Worm (Caenorhabditis elegans): ENCODE results near the gene srx-114.

srx-114 gene

ce11 chrII:5412467-5412866, 20.5 kb downstream of the srx-114 start, which contains the start of the genes EEED8.13 and EEED8.18:
Gene EEED8.13 (minus strand): TSS chrII:5412567.
Gene EEED8.18 (minus strand): TSS chrII:5412610.
- TF ChIP-seq snpc-4 (tag; optimal IDR thresholded peaks at IDR 0.05) (no peak), zip-8 (tag; optimal IDR thresholded peaks at IDR 0.05) (peak; percentile 32)

- TF ChIP-seq M03D4.4 (tag; optimal IDR thresholded peaks at IDR 0.05): no peak
- no peak for TF ChIP-seq drap-1 (GFP tag; optimal IDR thresholded peaks at IDR 0.05)
- no peak for TF ChIP-seq elt-3 (tag; optimal IDR thresholded peaks at IDR 0.05)
- no peak for TF ChIP-seq tbx-8 (GFP tag; optimal IDR thresholded peaks at IDR 0.05)
- no peak for TF ChIP-seq blmp-1 (tag; optimal IDR thresholded peaks at IDR 0.05)
- TF ChIP-seq ceh-39 (tag; optimal IDR thresholded peaks at IDR 0.05): no peak
- TF ChIP-seq bed-3 (GFP tag; optimal IDR thresholded peaks at IDR 0.05): no peak
- TF ChIP-seq nhr-237 (tag; optimal IDR thresholded peaks at IDR 0.05): no peak
These were observed 24.0 kb downstream of the srx-114 start, which contains the start of the genes EEED8.12 and EEED8.4 for ce11 chrII:5408924-5409323. Gene EEED8.12 (minus strand): TSS chrII:5409024. Gene EEED8.4 (plus strand): TSS chrII:5409319.

- TF ChIP-seq ztf-11 (tag; optimal IDR thresholded peaks at IDR 0.05): no peak
- no peak for TF ChIP-seq unc-39 (tag; optimal IDR thresholded peaks at IDR 0.05)
- no peak for TF ChIP-seq snpc-4 (tag; optimal IDR thresholded peaks at IDR 0.05)
- no peak for TF ChIP-seq flh-1 (GFP tag; optimal IDR thresholded peaks at IDR 0.05)
- no peak for TF ChIP-seq nhr-76 (tag; optimal IDR thresholded peaks at IDR 0.05)
- no peak for TF ChIP-seq zip-8 (tag; optimal IDR thresholded peaks at IDR 0.05)
- no peak for TF ChIP-seq cnd-1 (tag; optimal IDR thresholded peaks at IDR 0.05)
These were observed 25.4 kb downstream of the srx-114 start, which contains the start of gene clec-141 for ce11 chrII:5407548-5407947. Gene clec-141 (minus strand): TSS chrII:5407648.

ce11 chrII:5399201-5399600, 33.8 kb downstream of the srx-114 start, which contains the start of gene mog-5:
Gene mog-5 (plus strand): TSS chrII:5399538.
- TF ChIP-seq tbx-8 (GFP tag; optimal IDR thresholded peaks at IDR 0.05) (no peak), ham-2 (GFP tag; optimal IDR thresholded peaks at IDR 0.05) (peak; percentile 58), ces-1 (GFP tag; optimal IDR thresholded peaks at IDR 0.05) (peak; percentile 74), nhr-2 (tag; optimal IDR thresholded peaks at IDR 0.05) (no peak), sem-2 (GFP tag; optimal IDR thresholded peaks at IDR 0.05) (peak; percentile 16), ceh-39 (tag; optimal IDR thresholded peaks at IDR 0.05) (no peak), unc-62 (GFP tag; optimal IDR thresholded peaks at IDR 0.05) (no peak), nhr-237 (tag; optimal IDR thresholded peaks at IDR 0.05) (peak; percentile 8), pha-4 (tag; optimal IDR thresholded peaks at IDR 0.05) (no peak), unc-120 (tag; optimal IDR thresholded peaks at IDR 0.05; ENCODE audit: poor library complexity, severe bottlenecking) (no peak), cnd-1 (tag; optimal IDR thresholded peaks at IDR 0.05) (no peak), blmp-1 (tag; optimal IDR thresholded peaks at IDR 0.05) (peak; percentile 18), M03D4.4 (tag; optimal IDR thresholded peaks at IDR 0.05) (peak; percentile 74), ztf-11 (tag; optimal IDR thresholded peaks at IDR 0.05) (no peak), sptf-1 (tag; optimal IDR thresholded peaks at IDR 0.05) (no peak), mep-1 (tag; optimal IDR thresholded peaks at IDR 0.05) (peak; percentile 33), ceh-43 (GFP tag; optimal IDR thresholded peaks at IDR 0.05) (peak; percentile 86), lsy-2 (tag; optimal IDR thresholded peaks at IDR 0.05) (peak; percentile 15), unc-39 (tag; optimal IDR thresholded peaks at IDR 0.05) (no peak), mls-2 (tag; optimal IDR thresholded peaks at IDR 0.05) (no peak), drap-1 (GFP tag; optimal IDR thresholded peaks at IDR 0.05) (peak; percentile 40), hlh-1 (tag; optimal IDR thresholded peaks at IDR 0.05) (peak; percentile 52), lin-32 (GFP tag; optimal IDR thresholded peaks at IDR 0.05) (no peak), ceh-83 (GFP tag; optimal IDR thresholded peaks at IDR 0.05) (no peak), flh-1 (GFP tag; optimal IDR thresholded peaks at IDR 0.05) (no peak), elt-1 (tag; optimal IDR thresholded peaks at IDR 0.05; ENCODE audit: borderline replicate concordance, insufficient read depth) (no peak), nhr-12 (tag; optimal IDR thresholded peaks at IDR 0.05) (no peak), nhr-76 (tag; optimal IDR thresholded peaks at IDR 0.05) (no peak), elt-3 (tag; optimal IDR thresholded peaks at IDR 0.05) (no peak), nhr-28 (tag; optimal IDR thresholded peaks at IDR 0.05) (no peak), bed-3 (GFP tag; optimal IDR thresholded peaks at IDR 0.05) (peak; percentile 40), snpc-4 (tag; optimal IDR thresholded peaks at IDR 0.05) (no peak), lin-13 (tag; optimal IDR thresholded peaks at IDR 0.05) (no peak), zip-8 (tag; optimal IDR thresholded peaks at IDR 0.05) (no peak), mab-5 (tag; optimal IDR thresholded peaks at IDR 0.05) (no peak)
